Worm (Caenorhabditis elegans): ENCODE results near the gene dph-5.

Gene dph-5

ce11 chrII:11335670-11336069, 14.3 kb upstream of the dph-5 start (continued):
- TF ChIP-seq mxl-2 (GFP tag; conservative IDR thresholded peaks at IDR 0.05) (no peak), T26A8.4 (GFP tag; IDR thresholded peaks at IDR 0.05) (no peak), ZK337.2 (GFP tag; IDR thresholded peaks at IDR 0.05) (no peak)

ce11 chrII:11336163-11336562, 13.8 kb upstream of the dph-5 start:
- TF ChIP-seq nhr-77 (tag; optimal IDR thresholded peaks at IDR 0.05) (no peak), cey-2 (tag; optimal IDR thresholded peaks at IDR 0.05; ENCODE audit: borderline replicate concordance, insufficient read depth) (no peak), lin-1 (GFP tag; IDR thresholded peaks at IDR 0.05) (no peak), daf-19 (GFP tag; conservative IDR thresholded peaks at IDR 0.05) (no peak), ztf-11 (tag; optimal IDR thresholded peaks at IDR 0.05) (no peak), lsy-2 (tag; optimal IDR thresholded peaks at IDR 0.05) (no peak), daf-12 (tag; optimal IDR thresholded peaks at IDR 0.05) (no peak), T26A8.4 (GFP tag; IDR thresholded peaks at IDR 0.05) (peak; percentile 64; the same call in 1 of the 2 replicates)

- 0 out of 2 replicates have a peak, but pooled peaks have one; percentile 5 for TF ChIP-seq mxl-2 (GFP tag; conservative IDR thresholded peaks at IDR 0.05)
- TF ChIP-seq aha-1 (tag) = peak; percentile 91
- TF ChIP-seq ceh-32 (tag; optimal IDR thresholded peaks at IDR 0.05; ENCODE audit: poor library complexity) = no peak
- TF ChIP-seq saeg-2 (GFP tag; IDR thresholded peaks at IDR 0.05) = no peak
- no peak for TF ChIP-seq dmd-9 (GFP tag; IDR thresholded peaks at IDR 0.05)
- TF ChIP-seq dve-1 (tag; optimal IDR thresholded peaks at IDR 0.05; ENCODE audit: insufficient read depth) = no peak
- no peak for TF ChIP-seq dmd-8 (GFP tag; IDR thresholded peaks at IDR 0.05)
- peak; percentile 85 for TF ChIP-seq set-16 (GFP tag; IDR thresholded peaks at IDR 0.05)
- TF ChIP-seq spr-3 (GFP tag; optimal IDR thresholded peaks at IDR 0.05) = peak; percentile 3
- no peak for TF ChIP-seq dmd-6 (GFP tag; IDR thresholded peaks at IDR 0.05)
- TF ChIP-seq madf-5 (GFP tag; IDR thresholded peaks at IDR 0.05) = no peak
- TF ChIP-seq ZK546.5 (tag; optimal IDR thresholded peaks at IDR 0.05) = no peak
- no peak for TF ChIP-seq ceh-20 (GFP tag; IDR thresholded peaks at IDR 0.05)
- TF ChIP-seq lin-39 (tag; optimal IDR thresholded peaks at IDR 0.05) = no peak
- TF ChIP-seq zip-2 (tag; optimal IDR thresholded peaks at IDR 0.05) = no peak
- no peak for TF ChIP-seq daf-16 (GFP tag; optimal IDR thresholded peaks at IDR 0.05)
- no peak for TF ChIP-seq daf-16 (tag; optimal IDR thresholded peaks at IDR 0.05)
- no peak for TF ChIP-seq lir-3 (tag; optimal IDR thresholded peaks at IDR 0.05)
- TF ChIP-seq spr-1 (tag; optimal IDR thresholded peaks at IDR 0.05) = no peak
- no peak for TF ChIP-seq nhr-25 (tag; optimal IDR thresholded peaks at IDR 0.05; ENCODE audit: borderline replicate concordance, insufficient read depth)
- TF ChIP-seq egl-27 (tag; optimal IDR thresholded peaks at IDR 0.05) = no peak
- TF ChIP-seq ztf-11 (tag; optimal IDR thresholded peaks at IDR 0.05) = no peak
- no peak for TF ChIP-seq tag-97 (GFP tag; IDR thresholded peaks at IDR 0.05)
- no peak for TF ChIP-seq nhr-6 (tag; optimal IDR thresholded peaks at IDR 0.05)
- TF ChIP-seq mdl-1 (tag; optimal IDR thresholded peaks at IDR 0.05) = no peak
- TF ChIP-seq dpl-1 (GFP tag; optimal IDR thresholded peaks at IDR 0.05) = no peak
- no peak for TF ChIP-seq fos-1 (tag; optimal IDR thresholded peaks at IDR 0.05)
- TF ChIP-seq lsy-2 (tag; optimal IDR thresholded peaks at IDR 0.05) = no peak
- TF ChIP-seq nhr-48 (tag; optimal IDR thresholded peaks at IDR 0.05) = no peak
- TF ChIP-seq nhr-76 (tag; optimal IDR thresholded peaks at IDR 0.05) = no peak
Observed at ce11 chrII:11336640-11337241, 13.3 kb upstream of the dph-5 start.

All from whole organism, L4 larva.